Worm (Caenorhabditis elegans): ENCODE data around the gene C01B10.44.

C01B10.44 gene

DNA sequence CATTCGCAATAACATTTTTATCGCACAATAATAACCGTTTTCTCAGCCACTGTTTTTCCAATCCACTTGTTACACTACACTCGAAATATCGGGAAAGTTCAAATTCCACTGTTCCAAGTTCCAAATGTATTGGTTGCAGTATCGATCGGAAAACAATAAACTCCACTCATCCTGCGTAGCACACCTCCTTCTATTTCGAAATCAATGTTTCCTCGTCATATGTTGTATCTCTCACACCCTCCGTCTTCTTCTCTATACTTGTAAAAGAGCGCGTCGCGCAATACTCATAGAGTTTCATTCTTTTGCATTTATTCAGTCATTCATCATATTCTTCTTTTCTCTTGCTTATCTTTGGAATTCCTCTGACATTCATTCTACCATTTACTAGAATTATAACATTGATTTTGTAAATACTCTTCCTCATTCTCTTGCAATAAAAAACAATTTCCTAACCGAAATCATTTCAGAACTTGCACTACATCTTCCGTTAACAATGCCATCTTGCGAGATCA is 22.2 kb upstream of the C01B10.44 start, which contains the start of gene sup-36:
TSS of gene sup-36 (plus strand) at position 462 of the 512 bp plus-strand sequence.
- no peak for TF ChIP-seq tbx-37 (GFP tag; conservative IDR thresholded peaks at IDR 0.05)
- no peak for TF ChIP-seq ceh-36 (tag; optimal IDR thresholded peaks at IDR 0.05)
- TF ChIP-seq sea-1 (GFP tag; conservative IDR thresholded peaks at IDR 0.05): no peak
- TF ChIP-seq ets-7 (tag; optimal IDR thresholded peaks at IDR 0.05): no peak
- no peak for TF ChIP-seq tra-4 (tag; optimal IDR thresholded peaks at IDR 0.05)
- no peak for TF ChIP-seq aly-1 (tag; optimal IDR thresholded peaks at IDR 0.05)
- TF ChIP-seq hnd-1 (tag; optimal IDR thresholded peaks at IDR 0.05): no peak
- TF ChIP-seq hmg-4 (GFP tag; optimal IDR thresholded peaks at IDR 0.05): no peak
- no peak for TF ChIP-seq ceh-13 (GFP tag; optimal IDR thresholded peaks at IDR 0.05)
- TF ChIP-seq flt-1 (GFP tag; IDR thresholded peaks at IDR 0.05): no peak
- no peak for TF ChIP-seq B0310.2 (tag; optimal IDR thresholded peaks at IDR 0.05)
- no peak for TF ChIP-seq tbx-11 (GFP tag; IDR thresholded peaks at IDR 0.05)
- TF ChIP-seq scrt-1 (GFP tag; IDR thresholded peaks at IDR 0.05): no peak
- no peak for TF ChIP-seq ama-1 (optimal IDR thresholded peaks at IDR 0.05)
- TF ChIP-seq hmbx-1 (tag; optimal IDR thresholded peaks at IDR 0.05): no peak
- no peak for TF ChIP-seq F13C5.2 (tag; optimal IDR thresholded peaks at IDR 0.05)
- TF ChIP-seq pes-1 (GFP tag; IDR thresholded peaks at IDR 0.05): no peak

DNA sequence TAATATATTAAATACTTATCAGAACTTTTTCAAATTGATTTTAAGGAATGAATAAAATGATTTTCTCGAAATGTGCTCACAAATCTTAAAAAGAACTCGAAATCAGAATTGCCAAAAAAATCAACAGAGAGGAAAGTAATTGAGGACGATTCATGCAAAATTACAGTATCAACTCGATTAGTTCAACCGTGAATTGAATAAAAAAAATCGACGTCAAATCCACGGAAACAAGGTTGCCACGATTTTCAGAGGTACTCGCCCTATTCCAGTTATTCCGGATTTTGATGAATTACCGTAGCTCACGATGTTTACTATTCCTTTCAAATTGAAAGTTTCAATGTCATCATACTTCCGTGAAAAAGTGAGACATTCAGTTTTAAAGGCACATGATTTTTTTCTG is 21.1 kb upstream of the C01B10.44 start, which contains the start of gene F15B10.3:
TSS of gene F15B10.3 (plus strand) at position 301 of the 400 bp plus-strand sequence.
- TF ChIP-seq hmbx-1 (tag; optimal IDR thresholded peaks at IDR 0.05) (no peak), aly-1 (tag; optimal IDR thresholded peaks at IDR 0.05) (no peak), pes-1 (GFP tag; IDR thresholded peaks at IDR 0.05) (no peak), tbx-11 (GFP tag; IDR thresholded peaks at IDR 0.05) (no peak), tbx-37 (GFP tag; conservative IDR thresholded peaks at IDR 0.05) (no peak), hmg-4 (GFP tag; optimal IDR thresholded peaks at IDR 0.05) (no peak), F13C5.2 (tag; optimal IDR thresholded peaks at IDR 0.05) (no peak), B0310.2 (tag; optimal IDR thresholded peaks at IDR 0.05) (no peak), hnd-1 (tag; optimal IDR thresholded peaks at IDR 0.05) (no peak), ets-7 (tag; optimal IDR thresholded peaks at IDR 0.05) (no peak), ceh-36 (tag; optimal IDR thresholded peaks at IDR 0.05) (no peak), sea-1 (GFP tag; conservative IDR thresholded peaks at IDR 0.05) (no peak), flt-1 (GFP tag; IDR thresholded peaks at IDR 0.05) (no peak), ceh-13 (GFP tag; optimal IDR thresholded peaks at IDR 0.05) (no peak), ama-1 (optimal IDR thresholded peaks at IDR 0.05) (no peak), tra-4 (tag; optimal IDR thresholded peaks at IDR 0.05) (no peak), scrt-1 (GFP tag; IDR thresholded peaks at IDR 0.05) (no peak)

DNA sequence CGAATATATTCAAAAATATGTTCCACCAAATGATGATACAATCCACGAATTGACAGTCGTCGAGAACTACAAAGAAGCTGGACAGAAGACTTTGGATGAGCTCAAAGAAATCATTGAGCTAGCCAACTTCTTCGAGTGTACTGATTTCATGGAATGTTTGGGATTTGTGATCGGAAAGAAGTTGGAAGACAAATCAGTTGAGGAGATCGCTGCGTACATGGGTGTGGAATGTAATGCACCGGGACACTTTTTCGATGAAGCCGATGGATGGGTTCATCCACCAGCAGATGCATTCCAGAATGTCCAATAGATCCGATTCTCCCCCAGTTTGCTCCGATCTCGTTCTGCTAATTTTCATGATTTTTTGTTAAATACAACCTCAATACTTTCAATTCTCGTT is 19.9 kb upstream of the C01B10.44 start:
- TF ChIP-seq pes-1 (GFP tag; IDR thresholded peaks at IDR 0.05) (no peak), flt-1 (GFP tag; IDR thresholded peaks at IDR 0.05) (no peak), B0310.2 (tag; optimal IDR thresholded peaks at IDR 0.05) (no peak), hmbx-1 (tag; optimal IDR thresholded peaks at IDR 0.05) (no peak), ama-1 (optimal IDR thresholded peaks at IDR 0.05) (no peak), tra-4 (tag; optimal IDR thresholded peaks at IDR 0.05) (no peak), aly-1 (tag; optimal IDR thresholded peaks at IDR 0.05) (no peak), hnd-1 (tag; optimal IDR thresholded peaks at IDR 0.05) (no peak), ets-7 (tag; optimal IDR thresholded peaks at IDR 0.05) (no peak), sea-1 (GFP tag; conservative IDR thresholded peaks at IDR 0.05) (no peak), F13C5.2 (tag; optimal IDR thresholded peaks at IDR 0.05) (no peak), scrt-1 (GFP tag; IDR thresholded peaks at IDR 0.05) (no peak), tbx-11 (GFP tag; IDR thresholded peaks at IDR 0.05) (no peak), hmg-4 (GFP tag; optimal IDR thresholded peaks at IDR 0.05) (no peak), ceh-36 (tag; optimal IDR thresholded peaks at IDR 0.05) (no peak), tbx-37 (GFP tag; conservative IDR thresholded peaks at IDR 0.05) (no peak), ceh-13 (GFP tag; optimal IDR thresholded peaks at IDR 0.05) (no peak)

DNA sequence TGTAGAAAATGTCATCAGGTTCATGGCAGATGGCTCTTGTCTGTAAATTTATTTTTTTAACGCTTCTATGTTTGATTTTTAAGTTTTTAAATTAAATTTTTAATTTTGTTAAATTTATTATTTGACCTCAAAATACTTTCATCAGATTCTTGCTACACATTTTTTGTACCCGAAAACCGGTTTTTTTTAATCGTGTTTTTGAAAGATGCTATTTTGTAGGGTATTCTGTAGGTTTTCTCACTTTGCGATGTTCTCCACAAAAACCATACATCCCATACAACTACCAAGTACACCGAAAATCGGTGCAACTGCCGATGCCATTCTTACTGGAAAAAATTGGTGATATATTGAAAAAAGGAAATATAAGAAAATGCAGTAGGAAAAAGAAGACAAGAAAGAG is 17.6 kb upstream of the C01B10.44 start, which contains the start of gene nstp-2:
TSS of gene nstp-2 (minus strand) at position 326 of the 400 bp plus-strand sequence.
- no peak for TF ChIP-seq B0310.2 (tag; optimal IDR thresholded peaks at IDR 0.05)
- TF ChIP-seq F13C5.2 (tag; optimal IDR thresholded peaks at IDR 0.05): no peak
- TF ChIP-seq tra-4 (tag; optimal IDR thresholded peaks at IDR 0.05): no peak
- no peak for TF ChIP-seq tbx-37 (GFP tag; conservative IDR thresholded peaks at IDR 0.05)
- no peak for TF ChIP-seq sea-1 (GFP tag; conservative IDR thresholded peaks at IDR 0.05)
- TF ChIP-seq flt-1 (GFP tag; IDR thresholded peaks at IDR 0.05): no peak
- no peak for TF ChIP-seq ceh-13 (GFP tag; optimal IDR thresholded peaks at IDR 0.05)
- no peak for TF ChIP-seq ama-1 (optimal IDR thresholded peaks at IDR 0.05)

DNA sequence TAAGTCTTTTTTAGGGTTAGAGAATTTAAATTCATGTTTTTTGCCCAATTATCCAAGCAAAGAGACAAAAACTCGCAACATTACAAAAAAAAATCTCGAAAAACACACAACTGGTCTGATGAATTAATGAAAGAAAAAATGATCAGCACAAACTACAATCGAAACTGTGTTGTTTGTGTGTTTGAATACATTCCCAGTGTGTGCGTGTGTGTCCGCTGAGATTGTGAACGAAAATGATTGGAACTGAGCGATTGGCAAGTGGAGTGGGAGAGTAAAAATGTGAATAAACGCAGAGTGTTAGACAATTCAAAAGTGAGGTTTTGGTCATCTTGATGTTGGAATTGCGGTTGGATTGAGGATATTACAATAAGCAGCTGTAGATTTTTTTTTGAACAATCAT is 16.9 kb upstream of the C01B10.44 start:
- TF ChIP-seq hmg-4 (GFP tag; optimal IDR thresholded peaks at IDR 0.05) (no peak), ceh-36 (tag; optimal IDR thresholded peaks at IDR 0.05) (no peak), B0310.2 (tag; optimal IDR thresholded peaks at IDR 0.05) (no peak), hnd-1 (tag; optimal IDR thresholded peaks at IDR 0.05) (no peak), aly-1 (tag; optimal IDR thresholded peaks at IDR 0.05) (no peak)

DNA sequence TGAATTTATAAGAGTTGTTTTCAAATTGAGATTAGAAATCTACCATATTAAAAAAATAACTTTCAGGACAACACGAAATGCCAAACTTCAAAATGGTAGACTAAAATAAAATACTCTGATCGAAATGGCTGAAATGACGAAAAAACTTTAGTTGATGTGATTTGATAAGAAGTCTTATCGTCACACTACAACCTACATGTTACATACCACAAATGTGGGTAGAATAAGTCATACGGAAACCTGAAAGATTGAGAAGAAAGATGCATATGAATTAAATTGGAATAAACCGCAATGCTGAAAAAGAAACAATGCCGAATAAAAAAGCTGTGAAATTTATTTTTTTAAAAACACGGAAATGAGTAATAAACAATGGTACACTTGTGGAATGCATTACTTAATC is 16.4 kb upstream of the C01B10.44 start:
- no peak for TF ChIP-seq ets-7 (tag; optimal IDR thresholded peaks at IDR 0.05)
- TF ChIP-seq hmg-4 (GFP tag; optimal IDR thresholded peaks at IDR 0.05): no peak
- TF ChIP-seq ceh-36 (tag; optimal IDR thresholded peaks at IDR 0.05): no peak
- TF ChIP-seq pes-1 (GFP tag; IDR thresholded peaks at IDR 0.05): no peak
- no peak for TF ChIP-seq sea-1 (GFP tag; conservative IDR thresholded peaks at IDR 0.05)
- TF ChIP-seq flt-1 (GFP tag; IDR thresholded peaks at IDR 0.05): no peak

DNA sequence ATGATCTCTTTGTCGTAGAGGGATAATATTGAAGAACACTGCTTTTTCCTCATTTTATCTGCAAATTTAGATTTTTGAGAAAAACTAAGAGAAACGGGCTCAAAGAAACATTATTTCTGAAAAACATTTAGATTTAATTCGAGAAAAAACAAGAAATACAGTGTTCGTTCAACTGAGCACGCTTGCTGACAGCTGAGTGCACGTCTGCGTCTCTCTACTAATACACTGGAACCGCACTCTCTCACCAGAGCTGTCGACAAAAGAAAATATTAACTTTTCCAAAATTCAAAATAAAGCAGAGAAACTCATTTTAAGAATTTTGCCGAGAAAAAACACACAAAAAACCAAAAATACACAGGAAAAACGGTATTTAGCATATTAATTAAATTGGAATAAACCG is 10.2 kb upstream of the C01B10.44 start, which contains the start of gene drh-1:
TSS of gene drh-1 (minus strand) at position 58 of the 400 bp plus-strand sequence.
- TF ChIP-seq tbx-11 (GFP tag; IDR thresholded peaks at IDR 0.05) (no peak), ceh-36 (tag; optimal IDR thresholded peaks at IDR 0.05) (no peak), ceh-13 (GFP tag; optimal IDR thresholded peaks at IDR 0.05) (no peak), flt-1 (GFP tag; IDR thresholded peaks at IDR 0.05) (no peak), aly-1 (tag; optimal IDR thresholded peaks at IDR 0.05) (no peak), pes-1 (GFP tag; IDR thresholded peaks at IDR 0.05) (no peak), hnd-1 (tag; optimal IDR thresholded peaks at IDR 0.05) (no peak)
